Worm (Caenorhabditis elegans) whole organism, L1 larva: ENCODE data around the gene mcm-7.

Source experiments
- C04F5.9 ChIP-seq: sonication (generic microtip); optimal IDR thresholded peaks from 2 replicates; lab custom pipeline; 2016; ENCODE audit warnings: missing genetic modification characterization, missing compliant biosample characterization
- aly-2 ChIP-seq: fragments of 150-350 bp; optimal IDR thresholded peaks from 2 replicates; lab custom pipeline; 2014; ENCODE audit warnings: missing biosample characterization, missing genetic modification characterization
- ama-1 ChIP-seq: fragments of 150-350 bp; optimal IDR thresholded peaks from 2 replicates; lab custom pipeline; 2014
- blmp-1 ChIP-seq: fragments of 150-350 bp; optimal IDR thresholded peaks from 2 replicates; lab custom pipeline; 2014; ENCODE audit warnings: missing biosample characterization, missing genetic modification characterization
- ceh-63 ChIP-seq: fragments of 200-800 bp; sonication (Bioruptor generic); optimal IDR thresholded peaks from 2 replicates; lab custom pipeline; 2018; ENCODE audit warnings: mild to moderate bottlenecking, missing genetic modification characterization, missing compliant biosample characterization
- ceh-8 ChIP-seq: fragments of 200-800 bp; sonication (Bioruptor generic); optimal IDR thresholded peaks from 2 replicates; lab custom pipeline; 2018; ENCODE audit warnings: mild to moderate bottlenecking, missing genetic modification characterization, moderate library complexity, missing compliant biosample characterization
- ceh-88 ChIP-seq: fragments of 200-800 bp; sonication (Bioruptor generic); IDR thresholded peaks from 2 replicates; pipeline ENCODE4 v1.3.6; 2022; ENCODE audit warnings: missing genetic modification characterization, missing compliant biosample characterization
- ces-1 ChIP-seq: fragments of 150-350 bp; optimal IDR thresholded peaks from 2 replicates; lab custom pipeline; 2014; ENCODE audit warnings: missing biosample characterization, missing genetic modification reagents, missing genetic modification characterization
- dpl-1 ChIP-seq, 3 experiments: fragments of 150-350 bp in 2 of 3; sonication (generic microtip) in 1 of 3; optimal IDR thresholded peaks; 2 replicates each; lab custom pipeline; 2014 to 2017; ENCODE audit warnings: missing biosample characterization in 3 of 3, missing genetic modification characterization in 3 of 3, missing genetic modification reagents in 3 of 3
- efl-1 ChIP-seq, 4 experiments: fragments of 150-350 bp; optimal IDR thresholded peaks in 3 of 4; peaks in 1 of 4; 1 replicate in 1 of 4; 2 replicates in 3 of 4; lab custom pipeline; 2014; ENCODE audit warnings: missing biosample characterization in 2 of 4, missing genetic modification characterization in 2 of 4, missing genetic modification reagents in 2 of 4
- efl-3 ChIP-seq: fragments of 200-800 bp; sonication (Bioruptor generic); optimal IDR thresholded peaks from 2 replicates; lab custom pipeline; 2018; ENCODE audit warnings: mild to moderate bottlenecking, missing genetic modification characterization, missing compliant biosample characterization
- elt-2 ChIP-seq: sonication (generic microtip); optimal IDR thresholded peaks from 2 replicates; lab custom pipeline; 2016; ENCODE audit warnings: missing genetic modification characterization, mild to moderate bottlenecking, inconsistent platforms, missing compliant biosample characterization, missing genetic modification reagents
- fkh-4 ChIP-seq: sonication (generic microtip); optimal IDR thresholded peaks from 2 replicates; lab custom pipeline; 2016; ENCODE audit warnings: missing compliant biosample characterization, missing genetic modification characterization, borderline replicate concordance
- fkh-8 ChIP-seq: sonication (generic microtip); optimal IDR thresholded peaks from 2 replicates; lab custom pipeline; 2016; ENCODE audit warnings: mild to moderate bottlenecking, missing genetic modification characterization, missing compliant biosample characterization
- fos-1 ChIP-seq: fragments of 150-350 bp; optimal IDR thresholded peaks from 2 replicates; lab custom pipeline; 2014; ENCODE audit warnings: missing biosample characterization, missing genetic modification characterization
- hlh-4 ChIP-seq: sonication (generic microtip); optimal IDR thresholded peaks from 2 replicates; lab custom pipeline; 2016; ENCODE audit warnings: mild to moderate bottlenecking, missing genetic modification characterization, missing compliant biosample characterization
- isw-1 ChIP-seq: fragments of 200-800 bp; sonication (Bioruptor generic); IDR thresholded peaks from 2 replicates; pipeline ENCODE4 v1.3.6; 2022; ENCODE audit warnings: missing genetic modification characterization, missing compliant biosample characterization
- jun-1 ChIP-seq: fragments of 150-350 bp; optimal IDR thresholded peaks from 2 replicates; lab custom pipeline; 2014; ENCODE audit warnings: missing biosample characterization, missing genetic modification reagents, missing genetic modification characterization
- lin-13 ChIP-seq: fragments of 150-350 bp; optimal IDR thresholded peaks from 2 replicates; lab custom pipeline; 2014; ENCODE audit warnings: missing biosample characterization, missing genetic modification reagents, missing genetic modification characterization
- lin-35 ChIP-seq, 2 experiments: fragments of 150-350 bp; optimal IDR thresholded peaks; 2 replicates each; lab custom pipeline; 2014; ENCODE audit warnings: missing biosample characterization in 2 of 2, missing genetic modification characterization in 2 of 2, missing genetic modification reagents in 2 of 2
- lsy-2 ChIP-seq, 2 experiments: fragments of 150-350 bp; optimal IDR thresholded peaks; 2 replicates each; lab custom pipeline; 2014; ENCODE audit warnings: missing biosample characterization in 2 of 2, missing genetic modification characterization in 2 of 2
- mdl-1 ChIP-seq, 2 experiments: fragments of 150-350 bp; optimal IDR thresholded peaks; 2 replicates each; lab custom pipeline; 2014 to 2017; ENCODE audit warnings: missing biosample characterization in 2 of 2, missing genetic modification characterization in 2 of 2, inconsistent platforms in 1 of 2
- mef-2 ChIP-seq: fragments of 150-350 bp; optimal IDR thresholded peaks from 2 replicates; lab custom pipeline; 2014; ENCODE audit warnings: missing biosample characterization, missing genetic modification characterization
- mep-1 ChIP-seq: fragments of 150-350 bp; optimal IDR thresholded peaks from 2 replicates; lab custom pipeline; 2014; ENCODE audit warnings: missing biosample characterization, missing genetic modification characterization
- nhr-19 ChIP-seq: fragments of 200-800 bp; sonication (Bioruptor generic); conservative IDR thresholded peaks from 2 replicates; pipeline ENCODE4 v1.3.6; 2022; ENCODE audit warnings: missing genetic modification characterization, missing compliant biosample characterization
- nhr-20 ChIP-seq: sonication (generic microtip); optimal IDR thresholded peaks from 2 replicates; lab custom pipeline; 2016; ENCODE audit warnings: mild to moderate bottlenecking, missing genetic modification characterization, missing compliant biosample characterization
- nhr-77 ChIP-seq: fragments of 150-350 bp; optimal IDR thresholded peaks from 2 replicates; lab custom pipeline; 2014; ENCODE audit warnings: missing biosample characterization, missing genetic modification characterization
- pqm-1 ChIP-seq: sonication (generic microtip); optimal IDR thresholded peaks from 3 replicates; lab custom pipeline; 2017; ENCODE audit warnings: missing biosample characterization, missing genetic modification characterization
- snu-23 ChIP-seq: sonication (generic microtip); optimal IDR thresholded peaks from 2 replicates; lab custom pipeline; 2016; ENCODE audit warnings: missing genetic modification characterization, missing compliant biosample characterization
- sptf-1 ChIP-seq: fragments of 150-350 bp; optimal IDR thresholded peaks from 2 replicates; lab custom pipeline; 2014; ENCODE audit warnings: missing biosample characterization, missing genetic modification characterization
- tbx-2 ChIP-seq: sonication (generic microtip); optimal IDR thresholded peaks from 2 replicates; lab custom pipeline; 2016; ENCODE audit warnings: missing genetic modification characterization, missing compliant biosample characterization
- unc-30 ChIP-seq: sonication (generic microtip); optimal IDR thresholded peaks from 2 replicates; lab custom pipeline; 2017; ENCODE audit warnings: missing biosample characterization, missing genetic modification characterization
- xbp-1 ChIP-seq: sonication (generic microtip); optimal IDR thresholded peaks from 2 replicates; lab custom pipeline; 2016; ENCODE audit warnings: missing genetic modification characterization, missing compliant biosample characterization
- ztf-11 ChIP-seq, 2 experiments: sonication (generic microtip); optimal IDR thresholded peaks; 2 replicates each; lab custom pipeline; 2016 to 2017; ENCODE audit warnings: missing genetic modification characterization in 2 of 2, missing biosample characterization in 1 of 2, missing compliant biosample characterization in 1 of 2

Gene mcm-7

DNA sequence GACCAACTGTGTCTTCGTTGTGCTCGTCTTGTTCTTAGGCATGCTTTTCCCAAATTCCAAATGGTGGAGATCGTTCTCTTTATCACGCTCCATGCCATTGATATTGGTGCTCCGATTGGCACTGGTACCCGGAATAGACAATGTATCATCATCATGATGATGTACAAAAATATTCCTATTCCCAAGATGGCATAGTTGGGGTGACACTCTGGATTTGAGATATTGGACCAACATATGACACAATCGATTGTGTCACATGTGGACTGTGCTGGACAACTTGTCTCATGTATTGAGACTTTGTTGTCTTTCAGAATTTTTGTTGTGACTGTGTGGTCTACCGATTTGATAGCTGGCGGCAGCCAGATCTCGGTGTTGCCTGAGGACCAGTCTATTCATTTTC, 42.7 kb upstream of the mcm-7 start:
- no peak for TF ChIP-seq lin-13 (GFP tag; lab: Kevin White, UChicago)

ce11 chrV:4315057-4315456, 31.9 kb upstream of the mcm-7 start, which contains the start of gene srh-192:
Gene srh-192 (minus strand): TSS chrV:4315157.
- TF ChIP-seq ceh-8 (no peak), hlh-4 (tag; lab: Kevin White, UChicago) (no peak), lin-35 (GFP tag; optimal IDR thresholded peaks at IDR 0.05; lab: Kevin White, UChicago) (no peak)

ce11 chrV:4319867-4320266, 27.1 kb upstream of the mcm-7 start, which contains the start of gene ZC132.9:
Gene ZC132.9 (minus strand): TSS chrV:4319967.
- no peak for TF ChIP-seq isw-1 (GFP tag; lab: Robert Waterston, UW)
- peak; percentile 38 for TF ChIP-seq fkh-8
- no peak for TF ChIP-seq ceh-63 (GFP tag; lab: Kevin White, UChicago)
- TF ChIP-seq aly-2 (tag; lab: Kevin White, UChicago): no peak
- TF ChIP-seq elt-2 (tag; lab: Kevin White, UChicago): no peak
- peak; percentile 8 for TF ChIP-seq nhr-20 (tag; lab: Kevin White, UChicago)
- TF ChIP-seq ces-1: no peak
- TF ChIP-seq ceh-8: no peak
- no peak for TF ChIP-seq ama-1 (lab: Kevin White, UChicago)
- TF ChIP-seq jun-1 (tag; lab: Kevin White, UChicago): no peak
- TF ChIP-seq lsy-2 (tag; optimal IDR thresholded peaks at IDR 0.05; lab: Kevin White, UChicago): no peak
- no peak for TF ChIP-seq C04F5.9 (tag; lab: Kevin White, UChicago)
- no peak for TF ChIP-seq sptf-1 (tag; lab: Kevin White, UChicago)
- TF ChIP-seq pqm-1 (tag; lab: Kevin White, UChicago): no peak
- TF ChIP-seq snu-23: no peak
- no peak for TF ChIP-seq xbp-1 (tag; lab: Kevin White, UChicago)

- no peak for TF ChIP-seq ceh-63 (GFP tag; lab: Kevin White, UChicago)
These were observed 24.3 kb upstream of the mcm-7 start, which contains the start of gene R02D1.2 for ce11 chrV:4322706-4323105. Gene R02D1.2 (minus strand): TSS chrV:4322806.

DNA sequence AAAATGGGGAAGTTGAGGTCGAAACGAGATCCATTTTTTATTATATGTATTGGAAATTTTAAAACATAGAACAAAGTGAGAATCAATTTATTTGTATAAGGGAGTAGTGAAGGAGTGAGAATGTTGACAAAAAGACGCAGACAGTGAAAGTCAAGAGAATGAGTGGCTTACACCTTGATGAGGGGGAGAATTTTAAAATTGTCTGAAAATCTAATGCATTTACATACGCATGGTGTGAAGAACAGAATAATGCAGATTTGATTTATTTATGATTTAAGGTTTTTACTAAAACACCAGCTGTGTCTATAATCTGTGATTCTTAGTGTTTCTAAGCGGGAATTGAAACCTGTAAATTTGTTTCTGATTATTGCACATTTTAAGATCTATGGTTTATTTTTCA, 21.6 kb upstream of the mcm-7 start, which contains the start of gene nhr-125:
Gene nhr-125 (minus strand): TSS at position 101 of the 400 bp plus-strand sequence.
- TF ChIP-seq tbx-2 (tag; lab: Kevin White, UChicago) (no peak), blmp-1 (no peak), isw-1 (GFP tag; lab: Robert Waterston, UW) (no peak), nhr-77 (tag; lab: Kevin White, UChicago) (no peak), ceh-88 (GFP tag; lab: Robert Waterston, UW) (no peak), fkh-4 (tag; lab: Kevin White, UChicago) (no peak), unc-30 (tag; lab: Kevin White, UChicago) (no peak), nhr-19 (GFP tag; lab: Robert Waterston, UW) (no peak), ztf-11 (tag; optimal IDR thresholded peaks at IDR 0.05; lab: Kevin White, UChicago) (no peak), efl-3 (GFP tag; lab: Kevin White, UChicago) (no peak), hlh-4 (tag; lab: Kevin White, UChicago) (no peak), fos-1 (tag; lab: Kevin White, UChicago) (no peak), mep-1 (tag; lab: Kevin White, UChicago) (no peak), dpl-1 (GFP tag; optimal IDR thresholded peaks at IDR 0.05; lab: Kevin White, UChicago) (no peak), efl-1 (optimal IDR thresholded peaks at IDR 0.05; lab: Kevin White, UChicago) (no peak), efl-1 (GFP tag; optimal IDR thresholded peaks at IDR 0.05 in 1 of 2; lab: Kevin White, UChicago) (no peak), mdl-1 (tag; optimal IDR thresholded peaks at IDR 0.05; lab: Kevin White, UChicago) (no peak), mef-2 (tag; lab: Kevin White, UChicago) (no peak)
